Fruit fly (Drosophila melanogaster): ENCODE data around the gene Rcd4.

Gene Rcd4

dm6 chr2L:8398721-8399120 lies 16.1 kb downstream of the Rcd4 start, which contains the start of gene CG13386:
Gene CG13386, plus strand, starts transcription at chr2L:8399021.
- no peak for TF ChIP-seq CG11695 (GFP tag; IDR thresholded peaks at IDR 0.05)
- TF ChIP-seq prd (optimal IDR thresholded peaks at IDR 0.05): no peak
- peak; percentile 7; the same call in 1 of the 3 replicates for TF ChIP-seq prd (GFP tag; IDR thresholded peaks at IDR 0.05)
- peak; percentile 22 for TF ChIP-seq Ets65A (GFP tag)
- no peak for TF ChIP-seq vfl (GFP tag; optimal IDR thresholded peaks at IDR 0.05)
- TF ChIP-seq salm (tag; optimal IDR thresholded peaks at IDR 0.05): no peak

dm6 chr2L:8399863-8400598 lies 17.4 kb downstream of the Rcd4 start, which contains the start of gene CG31898:
Gene CG31898, plus strand, starts transcription at chr2L:8400421.
- TF ChIP-seq Scr (GFP tag; IDR thresholded peaks at IDR 0.05; ENCODE audit: partially characterized antibody): peak; percentile 41; the same call in 1 of the 2 replicates
- TF ChIP-seq CG11560 (tag; IDR thresholded peaks at IDR 0.05): peak; percentile 96
- TF ChIP-seq Dll (GFP tag; IDR thresholded peaks at IDR 0.05; ENCODE audit: partially characterized antibody): peak; percentile 52; the same call in 2 of the 4 replicates
- no peak for TF ChIP-seq CG16813 (GFP tag; IDR thresholded peaks at IDR 0.05; ENCODE audit: partially characterized antibody)
- TF ChIP-seq pan (optimal IDR thresholded peaks at IDR 0.05): no peak
- no peak for TF ChIP-seq pan (GFP tag; optimal IDR thresholded peaks at IDR 0.05 in 1 of 2, IDR thresholded peaks at IDR 0.05 in 1 of 2)
- peak; percentile 16 for TF ChIP-seq CG15514 (GFP tag; optimal IDR thresholded peaks at IDR 0.05)
- peak; percentile 76 for TF ChIP-seq CG2116 (GFP tag; optimal IDR thresholded peaks at IDR 0.05)
- no peak for TF ChIP-seq CG15479 (GFP tag; optimal IDR thresholded peaks at IDR 0.05)
- TF ChIP-seq CG14710 (tag; optimal IDR thresholded peaks at IDR 0.05): peak; percentile 99
- TF ChIP-seq sug (tag; optimal IDR thresholded peaks at IDR 0.05): no peak
- TF ChIP-seq Usf (GFP tag; optimal IDR thresholded peaks at IDR 0.05): no peak
- no peak for TF ChIP-seq Vsx1 (GFP tag; optimal IDR thresholded peaks at IDR 0.05)
- TF ChIP-seq Adf1 (GFP tag; IDR thresholded peaks at IDR 0.05): no peak
- peak; percentile 78 for TF ChIP-seq Dref (GFP tag; IDR thresholded peaks at IDR 0.05)
- no peak for TF ChIP-seq CG7745 (tag; optimal IDR thresholded peaks at IDR 0.05)
- no peak for TF ChIP-seq Awh (GFP tag; IDR thresholded peaks at IDR 0.05)
- TF ChIP-seq CG2120 (GFP tag; optimal IDR thresholded peaks at IDR 0.05): no peak
- TF ChIP-seq CG12071 (GFP tag; optimal IDR thresholded peaks at IDR 0.05): no peak
- no peak for TF ChIP-seq repo (GFP tag; optimal IDR thresholded peaks at IDR 0.05)
- TF ChIP-seq hb (GFP tag; IDR thresholded peaks at IDR 0.05; ENCODE audit: partially characterized antibody): no peak
- no peak for TF ChIP-seq zen (tag; optimal IDR thresholded peaks at IDR 0.05)
- peak; percentile 94 for TF ChIP-seq E2f2 (GFP tag; IDR thresholded peaks at IDR 0.05)
- TF ChIP-seq E2f1 (GFP tag; IDR thresholded peaks at IDR 0.05): no peak
- TF ChIP-seq CG12659 (GFP tag; optimal IDR thresholded peaks at IDR 0.05): peak; percentile 1
- peak; percentile 64 for TF ChIP-seq MBD-R2 (GFP tag; IDR thresholded peaks at IDR 0.05)
- peak; percentile 21 for TF ChIP-seq trem (tag; optimal IDR thresholded peaks at IDR 0.05)
- TF ChIP-seq CG3838 (GFP tag; optimal IDR thresholded peaks at IDR 0.05): no peak
- 0 out of 3 replicates have a peak, but pooled peaks have one; percentile 10 for TF ChIP-seq CG17361 (GFP tag; IDR thresholded peaks at IDR 0.05)
- peak; percentile 94 for TF ChIP-seq Dp (GFP tag; optimal IDR thresholded peaks at IDR 0.05)
- no peak for TF ChIP-seq CG2712 (tag; optimal IDR thresholded peaks at IDR 0.05)
- no peak for TF ChIP-seq CG1647 (GFP tag; optimal IDR thresholded peaks at IDR 0.05)
- TF ChIP-seq CG31388 (GFP tag; optimal IDR thresholded peaks at IDR 0.05): no peak
- no peak for TF ChIP-seq CG1233 (GFP tag; optimal IDR thresholded peaks at IDR 0.05)
- TF ChIP-seq exex (tag; optimal IDR thresholded peaks at IDR 0.05): peak; percentile 34
- peak; percentile 43 for TF ChIP-seq pzg (GFP tag; optimal IDR thresholded peaks at IDR 0.05)
- TF ChIP-seq CG2129 (GFP tag; IDR thresholded peaks at IDR 0.05; ENCODE audit: partially characterized antibody): no peak
- TF ChIP-seq CG4282 (GFP tag; optimal IDR thresholded peaks at IDR 0.05): no peak
- no peak for TF ChIP-seq TFAM (GFP tag; optimal IDR thresholded peaks at IDR 0.05)
- peak; percentile 45; the same call in 1 of the 3 replicates for TF ChIP-seq HLH4C (GFP tag; IDR thresholded peaks at IDR 0.05; ENCODE audit: partially characterized antibody)
- TF ChIP-seq NC2α (GFP tag; optimal IDR thresholded peaks at IDR 0.05): no peak
- no peak for TF ChIP-seq dm (GFP tag; optimal IDR thresholded peaks at IDR 0.05)

Measured in whole organism, embryonic.